Worm (Caenorhabditis elegans) whole organism, late embryonic: ENCODE data around the gene clec-142.

Experiments used
- C08G9.2 ChIP-seq: sonication (generic microtip); optimal IDR thresholded peaks from 2 replicates; lab custom pipeline; 2016; ENCODE audit warnings: mild to moderate bottlenecking, missing genetic modification characterization, moderate library complexity, missing compliant biosample characterization
- C38D4.7 ChIP-seq: fragments of 200-800 bp; sonication (Bioruptor generic); optimal IDR thresholded peaks from 2 replicates; lab custom pipeline; 2018; ENCODE audit warnings: mild to moderate bottlenecking, missing genetic modification characterization, moderate library complexity, missing compliant biosample characterization
- F13H6.1 ChIP-seq: sonication (generic microtip); optimal IDR thresholded peaks from 2 replicates; lab custom pipeline; 2016; ENCODE audit warnings: missing genetic modification characterization, missing compliant biosample characterization
- K09A11.1 ChIP-seq: sonication (generic microtip); optimal IDR thresholded peaks from 2 replicates; lab custom pipeline; 2017; ENCODE audit warnings: antibody characterized with exemption, mild to moderate bottlenecking, missing genetic modification characterization, missing compliant biosample characterization; ENCODE audit not compliant: insufficient read depth
- Y22D7AL.16 ChIP-seq: sonication (generic microtip); optimal IDR thresholded peaks from 2 replicates; lab custom pipeline; 2016; ENCODE audit warnings: missing genetic modification characterization, missing compliant biosample characterization
- ahr-1 ChIP-seq: sonication (generic microtip); optimal IDR thresholded peaks from 2 replicates; lab custom pipeline; 2016; ENCODE audit warnings: missing genetic modification characterization, missing compliant biosample characterization
- ama-1 ChIP-seq: fragments of 150-350 bp; optimal IDR thresholded peaks from 2 replicates; lab custom pipeline; 2014
- ceh-14 ChIP-seq: sonication (generic microtip); optimal IDR thresholded peaks from 2 replicates; lab custom pipeline; 2016; ENCODE audit warnings: missing genotype, missing genetic modification characterization, missing compliant biosample characterization
- ceh-2 ChIP-seq: sonication (generic microtip); optimal IDR thresholded peaks from 2 replicates; lab custom pipeline; 2016; ENCODE audit warnings: missing genotype, missing genetic modification characterization, missing compliant biosample characterization
- ceh-30 ChIP-seq: fragments of 150-350 bp; optimal IDR thresholded peaks from 2 replicates; lab custom pipeline; 2014; ENCODE audit warnings: missing biosample characterization, missing genetic modification characterization
- ceh-48 ChIP-seq: sonication (generic microtip); optimal IDR thresholded peaks from 2 replicates; lab custom pipeline; 2016; ENCODE audit warnings: missing genetic modification characterization, inconsistent platforms, missing compliant biosample characterization
- ceh-9 ChIP-seq: sonication (generic microtip); optimal IDR thresholded peaks from 2 replicates; lab custom pipeline; 2016; ENCODE audit warnings: mild to moderate bottlenecking, missing genetic modification characterization, inconsistent platforms, missing compliant biosample characterization
- che-1 ChIP-seq: sonication (generic microtip); optimal IDR thresholded peaks from 2 replicates; lab custom pipeline; 2016; ENCODE audit warnings: mild to moderate bottlenecking, missing genetic modification characterization, missing compliant biosample characterization
- dmd-4 ChIP-seq: sonication (generic microtip); optimal IDR thresholded peaks from 2 replicates; lab custom pipeline; 2016; ENCODE audit warnings: borderline replicate concordance, missing genetic modification characterization, missing compliant biosample characterization
- dve-1 ChIP-seq: sonication (generic microtip); optimal IDR thresholded peaks from 2 replicates; lab custom pipeline; 2017; ENCODE audit warnings: antibody characterized with exemption, mild to moderate bottlenecking, missing genetic modification characterization, missing compliant biosample characterization
- elt-2 ChIP-seq: sonication (generic microtip); optimal IDR thresholded peaks from 2 replicates; lab custom pipeline; 2016; ENCODE audit warnings: missing genetic modification reagents, missing genetic modification characterization, missing compliant biosample characterization
- elt-4 ChIP-seq: sonication (generic microtip); optimal IDR thresholded peaks from 2 replicates; lab custom pipeline; 2016; ENCODE audit warnings: missing genetic modification characterization, missing compliant biosample characterization
- fax-1 ChIP-seq: sonication (generic microtip); optimal IDR thresholded peaks from 2 replicates; lab custom pipeline; 2016; ENCODE audit warnings: missing genotype, missing genetic modification characterization, missing compliant biosample characterization
- gmeb-2 ChIP-seq: sonication (generic microtip); optimal IDR thresholded peaks from 2 replicates; lab custom pipeline; 2016; ENCODE audit warnings: missing genetic modification characterization, inconsistent platforms, missing compliant biosample characterization
- hlh-15 ChIP-seq: sonication (generic microtip); optimal IDR thresholded peaks from 2 replicates; lab custom pipeline; 2016; ENCODE audit warnings: missing genetic modification characterization, missing compliant biosample characterization
- hlh-30 ChIP-seq: sonication (generic microtip); optimal IDR thresholded peaks from 2 replicates; lab custom pipeline; 2017; ENCODE audit warnings: antibody characterized with exemption, missing genetic modification characterization, missing compliant biosample characterization; ENCODE audit not compliant: insufficient read depth
- hlh-6 ChIP-seq: sonication (generic microtip); optimal IDR thresholded peaks from 2 replicates; lab custom pipeline; 2016; ENCODE audit warnings: missing genotype, missing genetic modification characterization, missing compliant biosample characterization
- lim-6 ChIP-seq: sonication (generic microtip); optimal IDR thresholded peaks from 2 replicates; lab custom pipeline; 2016; ENCODE audit warnings: missing genetic modification characterization, missing compliant biosample characterization
- nhr-11 ChIP-seq: fragments of 150-350 bp; optimal IDR thresholded peaks from 2 replicates; lab custom pipeline; 2014; ENCODE audit warnings: missing biosample characterization, missing genetic modification characterization
- pax-1 ChIP-seq: fragments of 150-350 bp; optimal IDR thresholded peaks from 2 replicates; lab custom pipeline; 2014; ENCODE audit warnings: missing biosample characterization, missing genetic modification characterization
- sox-2 ChIP-seq: fragments of 200-800 bp; sonication (Bioruptor generic); IDR thresholded peaks from 2 replicates; pipeline ENCODE4 v1.3.6; 2022; ENCODE audit warnings: missing genetic modification reagents, missing genetic modification characterization, missing compliant biosample characterization
- syd-9 ChIP-seq: sonication (generic microtip); optimal IDR thresholded peaks from 2 replicates; lab custom pipeline; 2016; ENCODE audit warnings: mild to moderate bottlenecking, missing genetic modification characterization, moderate library complexity, missing compliant biosample characterization
- ttx-3 ChIP-seq: sonication (generic microtip); optimal IDR thresholded peaks from 2 replicates; lab custom pipeline; 2016; ENCODE audit warnings: missing genetic modification reagents, missing genetic modification characterization, missing compliant biosample characterization
- unc-3 ChIP-seq, 2 experiments: fragments of 200-800 bp in 1 of 2; sonication (Bioruptor generic) in 1 of 2; sonication (generic microtip) in 1 of 2; conservative IDR thresholded peaks in 1 of 2; optimal IDR thresholded peaks in 1 of 2; 2 replicates each; pipeline versions ENCODE4 v1.3.6 to Lab custom; 2016 to 2022; ENCODE audit warnings: missing compliant biosample characterization in 2 of 2, missing genetic modification characterization in 2 of 2, missing genetic modification reagents in 1 of 2
- unc-55 ChIP-seq: sonication (generic microtip); optimal IDR thresholded peaks from 2 replicates; lab custom pipeline; 2017; ENCODE audit warnings: missing biosample characterization, missing genetic modification reagents, missing genetic modification characterization
- unc-86 ChIP-seq: sonication (generic microtip); optimal IDR thresholded peaks from 2 replicates; lab custom pipeline; 2016; ENCODE audit warnings: missing genetic modification characterization, missing compliant biosample characterization
- zip-5 ChIP-seq: sonication (generic microtip); optimal IDR thresholded peaks from 2 replicates; lab custom pipeline; 2016; ENCODE audit warnings: missing genetic modification characterization, missing compliant biosample characterization
- ztf-16 ChIP-seq: sonication (generic microtip); optimal IDR thresholded peaks from 2 replicates; lab custom pipeline; 2017; ENCODE audit warnings: missing genetic modification characterization, missing compliant biosample characterization

Gene clec-142

DNA sequence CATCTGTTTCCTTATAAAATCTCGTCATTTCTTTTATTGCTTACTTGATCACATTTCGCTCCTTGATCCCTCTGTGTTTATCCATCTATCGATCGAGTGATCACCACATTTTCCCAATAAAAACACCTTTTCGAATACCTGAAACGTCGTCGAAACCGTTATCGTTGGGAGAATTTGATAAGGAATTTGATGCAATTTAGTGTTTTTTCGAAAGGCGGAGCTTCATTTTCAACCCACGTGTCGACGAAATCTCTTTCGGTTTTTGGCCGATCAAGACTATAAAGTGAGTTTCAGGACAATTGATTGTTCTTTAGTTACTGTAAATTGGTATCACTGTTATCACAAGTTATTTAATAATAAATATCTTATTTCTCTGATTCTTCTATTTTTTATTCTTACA is 13.9 kb upstream of the clec-142 start, which contains the start of gene srdh-1:
srdh-1 (plus strand) TSS at position 43 of the 400 bp plus-strand sequence.
- TF ChIP-seq hlh-6 (tag; lab: Kevin White, UChicago) (no peak), ceh-14 (tag; lab: Kevin White, UChicago) (no peak), ceh-48 (no peak), elt-2 (no peak), fax-1 (tag; lab: Kevin White, UChicago) (no peak), ceh-9 (tag; lab: Kevin White, UChicago) (no peak), nhr-11 (tag; lab: Kevin White, UChicago) (no peak), sox-2 (GFP tag; lab: Robert Waterston, UW) (no peak), ahr-1 (tag; lab: Kevin White, UChicago) (no peak), C08G9.2 (tag; lab: Kevin White, UChicago) (no peak), pax-1 (no peak), hlh-30 (no peak), F13H6.1 (tag; lab: Kevin White, UChicago) (no peak), gmeb-2 (tag; lab: Kevin White, UChicago) (no peak)

DNA sequence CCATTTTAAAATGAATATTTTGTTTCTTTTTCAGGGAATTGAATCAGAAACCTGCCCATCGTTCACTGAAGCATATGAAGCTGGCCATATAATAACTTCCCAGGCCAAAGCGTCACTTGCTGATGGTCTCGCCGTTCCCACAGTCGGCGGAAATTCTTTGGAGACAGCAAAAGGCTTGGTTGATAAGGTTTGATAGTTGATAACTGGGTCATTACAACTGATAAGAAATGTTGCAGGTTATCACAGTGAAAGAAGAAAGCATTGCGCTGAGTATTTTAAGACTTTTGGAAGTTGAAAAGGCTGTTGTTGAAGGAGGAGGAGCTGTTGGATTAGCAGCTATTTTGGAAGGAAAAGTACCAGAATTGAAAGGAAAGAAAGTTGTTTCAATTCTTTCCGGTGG is 11.9 kb upstream of the clec-142 start:
- TF ChIP-seq elt-2 = peak; percentile 91
- no peak for TF ChIP-seq lim-6

DNA sequence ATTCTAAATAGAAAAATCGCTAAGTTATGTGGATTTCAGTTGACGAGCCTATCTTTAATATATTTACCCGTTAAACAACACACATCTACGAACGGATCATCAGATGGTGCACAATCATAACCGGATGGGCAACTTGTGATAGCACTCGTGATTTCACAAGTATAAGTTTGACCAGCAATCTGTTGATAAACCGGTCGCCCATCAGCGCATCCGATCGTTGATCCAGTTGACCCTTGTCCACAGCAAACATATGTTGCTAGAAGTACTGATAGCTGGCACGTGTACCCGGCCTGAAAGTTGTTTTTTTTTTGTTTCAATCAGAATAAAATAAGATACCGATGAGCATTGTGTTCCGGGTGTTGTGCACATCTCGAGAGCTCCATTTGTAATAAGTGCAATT is 10.8 kb upstream of the clec-142 start:
- TF ChIP-seq ztf-16 (tag; lab: Kevin White, UChicago) (no peak), ceh-2 (tag; lab: Kevin White, UChicago) (no peak), elt-4 (tag; lab: Kevin White, UChicago) (no peak), hlh-30 (no peak), hlh-15 (no peak), che-1 (tag; lab: Kevin White, UChicago) (no peak), K09A11.1 (no peak), dmd-4 (tag; lab: Kevin White, UChicago) (no peak), unc-86 (no peak), hlh-6 (tag; lab: Kevin White, UChicago) (no peak), dve-1 (tag; lab: Kevin White, UChicago) (no peak), Y22D7AL.16 (tag; lab: Kevin White, UChicago) (no peak), pax-1 (no peak), C08G9.2 (tag; lab: Kevin White, UChicago) (no peak), sox-2 (GFP tag; lab: Robert Waterston, UW) (no peak), syd-9 (tag; lab: Kevin White, UChicago) (no peak), zip-5 (tag; lab: Kevin White, UChicago) (no peak), ceh-30 (no peak)

DNA sequence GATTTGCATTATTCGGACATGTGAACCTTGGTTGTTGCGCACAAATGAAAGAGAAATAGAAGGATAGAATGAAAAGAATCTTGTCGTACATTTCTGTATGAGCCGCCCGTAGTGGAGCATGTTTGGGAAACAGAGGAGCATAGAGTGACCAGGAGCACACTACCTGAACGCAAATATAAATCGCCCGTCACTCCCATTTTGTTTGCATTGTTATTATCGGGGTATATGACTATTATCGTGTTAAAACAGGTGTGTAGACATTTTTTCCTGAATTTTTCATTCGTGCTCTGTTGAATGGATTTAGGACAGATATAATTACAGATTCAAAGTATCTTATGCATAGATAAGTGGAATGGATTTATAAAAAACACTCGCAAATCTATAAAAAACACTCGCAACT is 9.1 kb upstream of the clec-142 start, which contains the start of gene K01C8.2:
K01C8.2 (minus strand) TSS at position 101 of the 400 bp plus-strand sequence.
- TF ChIP-seq Y22D7AL.16 (tag; lab: Kevin White, UChicago) = no peak
- no peak for TF ChIP-seq ahr-1 (tag; lab: Kevin White, UChicago)
- TF ChIP-seq unc-55 (GFP tag; lab: Kevin White, UChicago) = no peak
- TF ChIP-seq ceh-2 (tag; lab: Kevin White, UChicago) = no peak
- TF ChIP-seq sox-2 (GFP tag; lab: Robert Waterston, UW) = no peak
- no peak for TF ChIP-seq ceh-30
- TF ChIP-seq unc-3 (GFP tag; conservative IDR thresholded peaks at IDR 0.05; lab: Robert Waterston, UW) = no peak
- TF ChIP-seq unc-3 (tag; optimal IDR thresholded peaks at IDR 0.05; lab: Kevin White, UChicago) = no peak
- TF ChIP-seq C38D4.7 (GFP tag; lab: Kevin White, UChicago) = no peak
- no peak for TF ChIP-seq pax-1
- TF ChIP-seq, all 69 proteins: peak for 0

DNA sequence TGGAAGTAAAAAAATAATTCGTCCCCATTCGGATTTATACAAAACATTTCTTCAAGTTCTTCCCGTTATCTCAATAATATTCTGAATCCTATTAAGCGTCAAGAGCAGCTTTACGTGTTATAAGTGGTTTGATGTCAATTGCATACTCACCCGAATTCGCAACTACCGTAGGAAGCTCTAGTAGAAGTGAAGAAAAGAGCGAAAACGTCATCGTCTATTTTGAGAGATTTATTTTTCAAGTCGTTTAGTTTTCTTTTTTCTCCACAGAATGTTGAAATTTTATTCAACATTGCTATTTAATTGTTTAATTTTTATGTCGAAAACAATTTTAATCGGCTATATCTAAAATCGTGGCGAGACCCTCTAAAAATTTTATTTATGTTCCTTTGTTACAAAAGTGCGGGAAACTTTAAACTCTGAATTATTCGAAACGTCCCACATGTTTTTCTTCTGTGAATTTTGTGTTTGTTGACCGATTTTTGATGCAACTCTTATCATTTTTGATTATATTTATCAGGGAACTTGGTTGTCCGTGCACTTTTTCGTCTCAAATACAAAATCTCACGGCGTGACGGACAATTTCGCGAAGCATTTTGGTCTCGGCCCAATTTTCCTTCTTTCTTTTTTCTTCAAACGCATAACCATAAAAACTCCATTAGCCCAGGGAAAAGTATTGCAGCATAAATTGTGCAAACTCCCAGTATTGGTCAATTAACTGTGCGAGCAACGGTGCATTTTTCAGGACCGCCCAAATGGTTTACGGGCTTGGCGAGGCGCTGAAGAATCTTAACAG is 8.4 kb upstream of the clec-142 start, which contains the start of gene tdc-1:
tdc-1 (plus strand) TSS at position 743 of the 793 bp plus-strand sequence.
- TF ChIP-seq C08G9.2 (tag; lab: Kevin White, UChicago) (no peak), ttx-3 (tag; lab: Kevin White, UChicago) (no peak), ama-1 (lab: Kevin White, UChicago) (no peak), elt-2 (peak; percentile 3)
